Worm (Caenorhabditis elegans) whole organism, mixed stage, embryonic: ENCODE data around the gene mec-5.

Experiments
- drap-1 ChIP-seq: fragments of 200-800 bp; sonication (Bioruptor generic); optimal IDR thresholded peaks from 3 replicates; lab custom pipeline; 2018; ENCODE audit warnings: mild to moderate bottlenecking, missing genetic modification characterization, missing compliant biosample characterization
- elt-3 ChIP-seq: fragments of 150-350 bp; optimal IDR thresholded peaks from 2 replicates; lab custom pipeline; 2014; ENCODE audit warnings: missing biosample characterization, missing genetic modification characterization
- mep-1 ChIP-seq: fragments of 150-350 bp; optimal IDR thresholded peaks from 2 replicates; lab custom pipeline; 2017; ENCODE audit warnings: missing biosample characterization, missing genetic modification reagents, missing genetic modification characterization, inconsistent platforms
- snpc-4 ChIP-seq: fragments of 150-350 bp; optimal IDR thresholded peaks from 2 replicates; lab custom pipeline; 2014; ENCODE audit warnings: missing biosample characterization, missing genetic modification characterization
- ztf-11 ChIP-seq: fragments of 150-350 bp; optimal IDR thresholded peaks from 2 replicates; lab custom pipeline; 2014; ENCODE audit warnings: missing biosample characterization, missing genetic modification characterization

DNA sequence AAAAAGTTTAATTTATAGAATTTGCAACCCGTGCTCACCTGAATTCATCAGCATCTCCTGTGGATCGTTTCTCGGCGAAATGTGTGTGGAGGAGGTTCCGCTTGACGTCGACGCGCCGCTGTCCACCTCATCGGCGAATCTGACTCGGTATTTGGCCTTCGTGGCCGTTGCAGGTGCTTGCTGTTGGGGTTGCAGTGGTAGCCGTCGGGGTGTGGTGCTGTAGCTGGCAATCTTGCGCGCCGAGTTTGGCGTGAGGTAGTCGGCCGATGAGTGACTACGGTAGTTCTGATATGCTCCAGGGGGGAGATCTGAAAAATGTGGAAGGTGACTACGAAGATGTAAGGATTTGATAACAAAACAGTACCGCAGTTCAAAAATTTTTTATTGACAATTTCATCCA is 49.0 kb downstream of the mec-5 start:
- TF ChIP-seq drap-1 (GFP tag; lab: Kevin White, UChicago) (no peak), ztf-11 (no peak), elt-3 (tag; lab: Kevin White, UChicago) (no peak), mep-1 (tag; lab: Kevin White, UChicago) (no peak), snpc-4 (tag; lab: Kevin White, UChicago) (no peak)
